Fruit fly (Drosophila melanogaster) whole organism, embryonic: Measurements from ENCODE around the gene CG11741.

Source experiments
- Antp ChIP-seq: fragments of 200-800 bp; sonication (Bioruptor generic); optimal IDR thresholded peaks from 3 replicates; lab custom pipeline; 2016; ENCODE audit warnings: missing biosample characterization, missing genetic modification characterization
- C15 ChIP-seq: fragments of 200-800 bp; sonication (Bioruptor generic); IDR thresholded peaks from 3 replicates; pipeline ENCODE4 v1.3.6; 2022; ENCODE audit warnings: missing biosample characterization, missing genetic modification characterization
- CG10147 ChIP-seq: fragments of 200-800 bp; sonication (Bioruptor generic); optimal IDR thresholded peaks from 2 replicates; lab custom pipeline; 2019; ENCODE audit warnings: missing biosample characterization, mild to moderate bottlenecking, missing genetic modification characterization, moderate library complexity
- CG10321 ChIP-seq: fragments of 200-800 bp; sonication (Bioruptor generic); IDR thresholded peaks from 2 replicates; pipeline ENCODE4 v1.3.6; 2022; ENCODE audit warnings: missing biosample characterization, missing genetic modification characterization
- CG10543 ChIP-seq: fragments of 200-800 bp; sonication (Bioruptor generic); optimal IDR thresholded peaks from 3 replicates; lab custom pipeline; 2017; ENCODE audit warnings: missing biosample characterization, mild to moderate bottlenecking, missing genetic modification characterization, moderate library complexity
- CG12071 ChIP-seq: fragments of 200-800 bp; sonication (Bioruptor generic); optimal IDR thresholded peaks from 3 replicates; lab custom pipeline; 2018; ENCODE audit warnings: missing biosample characterization, mild to moderate bottlenecking, missing genetic modification characterization
- CG13424 ChIP-seq: fragments of 200-800 bp; sonication (Bioruptor generic); optimal IDR thresholded peaks from 2 replicates; lab custom pipeline; 2019; ENCODE audit warnings: missing biosample characterization, mild to moderate bottlenecking, missing genetic modification characterization, moderate library complexity
- CG14860 ChIP-seq: fragments of 200-800 bp; sonication (Bioruptor generic); IDR thresholded peaks from 3 replicates; pipeline ENCODE4 v1.3.6; 2022; ENCODE audit warnings: missing biosample characterization, missing genetic modification characterization; ENCODE audit not compliant: partially characterized antibody
- CG15514 ChIP-seq: fragments of 200-800 bp; sonication (Bioruptor generic); optimal IDR thresholded peaks from 3 replicates; lab custom pipeline; 2017; ENCODE audit warnings: missing biosample characterization, missing genetic modification characterization, mild to moderate bottlenecking, moderate library complexity, missing genetic modification reagents
- CG17802 ChIP-seq: fragments of 200-800 bp; sonication (Bioruptor generic); optimal IDR thresholded peaks from 2 replicates; lab custom pipeline; 2018; ENCODE audit warnings: missing biosample characterization, mild to moderate bottlenecking, missing genetic modification characterization, moderate library complexity
- CG17829 ChIP-seq: fragments of 200-800 bp; optimal IDR thresholded peaks from 2 replicates; lab custom pipeline; 2019; ENCODE audit warnings: missing biosample characterization, mild to moderate bottlenecking, missing genetic modification characterization, moderate library complexity
- CG18619 ChIP-seq: fragments of 200-800 bp; sonication (Bioruptor generic); optimal IDR thresholded peaks from 3 replicates; lab custom pipeline; 2017; ENCODE audit warnings: missing biosample characterization, mild to moderate bottlenecking, missing genetic modification characterization
- CG2116 ChIP-seq: fragments of 200-800 bp; sonication (Bioruptor generic); optimal IDR thresholded peaks from 3 replicates; lab custom pipeline; 2018; ENCODE audit warnings: missing biosample characterization, mild to moderate bottlenecking, missing genetic modification characterization
- CG3163 ChIP-seq: fragments of 200-800 bp; sonication (Bioruptor generic); optimal IDR thresholded peaks from 3 replicates; lab custom pipeline; 2016; ENCODE audit warnings: missing biosample characterization, missing genetic modification characterization
- CG34422 ChIP-seq: fragments of 200-800 bp; sonication (Bioruptor generic); IDR thresholded peaks from 3 replicates; pipeline ENCODE4 v1.3.6; 2022; ENCODE audit warnings: missing biosample characterization, missing genetic modification characterization
- CG4360 ChIP-seq: fragments of 200-800 bp; sonication (Bioruptor generic); IDR thresholded peaks from 2 replicates; pipeline ENCODE4 v1.3.6; 2022; ENCODE audit warnings: missing biosample characterization, missing genetic modification characterization
- CG7786 ChIP-seq: fragments of 200-800 bp; sonication (Bioruptor generic); optimal IDR thresholded peaks from 2 replicates; lab custom pipeline; 2016; ENCODE audit warnings: missing biosample characterization, missing genetic modification characterization
- CG8089 ChIP-seq: fragments of 200-800 bp; sonication (Bioruptor generic); optimal IDR thresholded peaks from 3 replicates; lab custom pipeline; 2016; ENCODE audit warnings: missing biosample characterization, missing genetic modification characterization
- CG9817 ChIP-seq: fragments of 200-800 bp; sonication (Bioruptor generic); optimal IDR thresholded peaks from 2 replicates; lab custom pipeline; 2018; ENCODE audit warnings: missing biosample characterization, mild to moderate bottlenecking, missing genetic modification characterization, moderate library complexity
- D19A ChIP-seq: fragments of 200-800 bp; optimal IDR thresholded peaks from 3 replicates; lab custom pipeline; 2019; ENCODE audit warnings: missing biosample characterization, mild to moderate bottlenecking, missing genetic modification characterization, moderate library complexity
- Drgx ChIP-seq: fragments of 200-800 bp; sonication (Bioruptor generic); IDR thresholded peaks from 2 replicates; pipeline ENCODE4 v1.3.6; 2022; ENCODE audit warnings: missing biosample characterization, missing genetic modification characterization
- GATAe ChIP-seq: fragments of 200-800 bp; sonication (Bioruptor generic); conservative IDR thresholded peaks from 2 replicates; pipeline ENCODE4 v1.3.6; 2022; ENCODE audit warnings: missing biosample characterization, missing genetic modification characterization
- Hr78 ChIP-seq, 2 experiments: fragments of 200-800 bp in 1 of 2; fragments of >200 bp in 1 of 2; sonication (Bioruptor generic) in 1 of 2; optimal IDR thresholded peaks; 2 replicates each; lab custom pipeline; 2017 to 2019; ENCODE audit warnings: missing biosample characterization in 2 of 2, missing genetic modification characterization in 2 of 2, mild to moderate bottlenecking in 1 of 2, moderate library complexity in 1 of 2
- Jarid2 ChIP-seq: fragments of 200-800 bp; sonication (Bioruptor generic); optimal IDR thresholded peaks from 3 replicates; lab custom pipeline; 2017; ENCODE audit warnings: mild to moderate bottlenecking, missing biosample characterization, missing genetic modification reagents, missing genetic modification characterization
- Mrtf ChIP-seq: fragments of 200-800 bp; sonication (Bioruptor generic); IDR thresholded peaks from 3 replicates; pipeline ENCODE4 v1.3.6; 2022; ENCODE audit warnings: missing biosample characterization, missing genetic modification characterization
- Nf-YA ChIP-seq: fragments of 200-800 bp; sonication (Bioruptor generic); IDR thresholded peaks from 2 replicates; pipeline ENCODE4 v1.3.6; 2022; ENCODE audit warnings: missing biosample characterization, missing genetic modification characterization
- Nf-YC ChIP-seq: fragments of 200-800 bp; optimal IDR thresholded peaks from 3 replicates; lab custom pipeline; 2019; ENCODE audit warnings: missing biosample characterization, mild to moderate bottlenecking, missing genetic modification characterization, moderate library complexity
- Optix ChIP-seq: fragments of 200-800 bp; sonication (Bioruptor generic); IDR thresholded peaks from 3 replicates; pipeline ENCODE4 v1.3.6; 2022; ENCODE audit warnings: missing biosample characterization, missing genetic modification characterization
- Rfx ChIP-seq: fragments of 200-800 bp; sonication (Bioruptor generic); IDR thresholded peaks from 2 replicates; pipeline ENCODE4 v1.3.6; 2022; ENCODE audit warnings: missing biosample characterization, missing genetic modification characterization
- ase ChIP-seq: fragments of 200-800 bp; sonication (Bioruptor generic); IDR thresholded peaks from 3 replicates; pipeline ENCODE4 v1.3.6; 2022; ENCODE audit warnings: missing biosample characterization, missing genetic modification characterization
- br ChIP-seq: fragments of >200 bp; optimal IDR thresholded peaks from 2 replicates; lab custom pipeline; 2017
- croc ChIP-seq: fragments of 200-800 bp; sonication (Bioruptor generic); conservative IDR thresholded peaks from 3 replicates; pipeline ENCODE4 v1.3.6; 2022; ENCODE audit warnings: missing biosample characterization, missing genetic modification characterization
- dimm ChIP-seq: fragments of 200-800 bp; sonication (Bioruptor generic); IDR thresholded peaks from 2 replicates; pipeline ENCODE4 v1.3.6; 2022; ENCODE audit warnings: missing biosample characterization, missing genetic modification characterization
- dpn ChIP-seq, 2 experiments: fragments of 200-800 bp; sonication (Bioruptor generic); optimal IDR thresholded peaks; 3 replicates each; lab custom pipeline; 2016; ENCODE audit warnings: missing biosample characterization in 2 of 2, missing genetic modification characterization in 2 of 2
- en ChIP-seq: fragments of 200-800 bp; sonication (Bioruptor generic); optimal IDR thresholded peaks from 2 replicates; lab custom pipeline; 2016; ENCODE audit warnings: missing biosample characterization, missing genetic modification characterization
- esg ChIP-seq: fragments of 200-800 bp; sonication (Bioruptor generic); conservative IDR thresholded peaks from 2 replicates; pipeline ENCODE4 v1.3.6; 2022; ENCODE audit warnings: missing biosample characterization, missing genetic modification characterization
- gcm ChIP-seq: fragments of 200-800 bp; sonication (Bioruptor generic); optimal IDR thresholded peaks from 2 replicates; lab custom pipeline; 2019; ENCODE audit warnings: missing biosample characterization, mild to moderate bottlenecking, missing genetic modification characterization, moderate library complexity
- grn ChIP-seq: fragments of 200-800 bp; sonication (Bioruptor generic); optimal IDR thresholded peaks from 3 replicates; lab custom pipeline; 2017; ENCODE audit warnings: missing biosample characterization, missing genetic modification characterization
- mirr ChIP-seq: fragments of 200-800 bp; sonication (Bioruptor generic); optimal IDR thresholded peaks from 3 replicates; lab custom pipeline; 2018; ENCODE audit warnings: missing biosample characterization, mild to moderate bottlenecking, missing genetic modification characterization
- mld ChIP-seq: fragments of 200-800 bp; sonication (Bioruptor generic); IDR thresholded peaks from 3 replicates; pipeline ENCODE4 v1.3.6; 2022; ENCODE audit warnings: missing biosample characterization, missing genetic modification characterization; ENCODE audit not compliant: partially characterized antibody
- oc ChIP-seq: fragments of 200-800 bp; sonication (Bioruptor generic); optimal IDR thresholded peaks from 2 replicates; lab custom pipeline; 2018; ENCODE audit warnings: missing biosample characterization, mild to moderate bottlenecking, missing genetic modification characterization, moderate library complexity
- onecut ChIP-seq: fragments of 200-800 bp; sonication (Bioruptor generic); IDR thresholded peaks from 2 replicates; pipeline ENCODE4 v1.3.6; 2022; ENCODE audit warnings: missing biosample characterization, missing genetic modification characterization
- otp ChIP-seq: fragments of 200-800 bp; sonication (Bioruptor generic); IDR thresholded peaks from 3 replicates; pipeline ENCODE4, ENCODE4 v1.3.6; 2022; ENCODE audit warnings: missing biosample characterization, missing genetic modification characterization
- phol ChIP-seq: fragments of 200-800 bp; sonication (Bioruptor generic); optimal IDR thresholded peaks from 3 replicates; lab custom pipeline; 2018; ENCODE audit warnings: missing biosample characterization, mild to moderate bottlenecking, missing genetic modification characterization, moderate library complexity
- pzg ChIP-seq: fragments of 200-800 bp; sonication (Bioruptor generic); optimal IDR thresholded peaks from 3 replicates; lab custom pipeline; 2018; ENCODE audit warnings: missing biosample characterization, mild to moderate bottlenecking, missing genetic modification characterization, moderate library complexity
- sd ChIP-seq: fragments of 200-800 bp; sonication (Bioruptor generic); optimal IDR thresholded peaks from 3 replicates; lab custom pipeline; 2018; ENCODE audit warnings: missing biosample characterization, mild to moderate bottlenecking, missing genetic modification characterization, moderate library complexity
- sob ChIP-seq: fragments of 200-800 bp; sonication (Bioruptor generic); IDR thresholded peaks from 2 replicates; pipeline ENCODE4 v1.3.6; 2022; ENCODE audit warnings: missing biosample characterization, missing genetic modification characterization
- tap ChIP-seq: fragments of 200-800 bp; optimal IDR thresholded peaks from 3 replicates; lab custom pipeline; 2019; ENCODE audit warnings: missing biosample characterization, mild to moderate bottlenecking, missing genetic modification characterization, moderate library complexity
- trem ChIP-seq: fragments of 200-800 bp; optimal IDR thresholded peaks from 3 replicates; lab custom pipeline; 2019; ENCODE audit warnings: missing biosample characterization, mild to moderate bottlenecking, missing genetic modification characterization, moderate library complexity
- tx ChIP-seq: fragments of 200-800 bp; sonication (Bioruptor generic); optimal IDR thresholded peaks from 2 replicates; lab custom pipeline; 2016; ENCODE audit warnings: missing biosample characterization, missing genetic modification characterization
- yki ChIP-seq: fragments of >200 bp; optimal IDR thresholded peaks from 3 replicates; lab custom pipeline; 2018

CG11741 gene

DNA sequence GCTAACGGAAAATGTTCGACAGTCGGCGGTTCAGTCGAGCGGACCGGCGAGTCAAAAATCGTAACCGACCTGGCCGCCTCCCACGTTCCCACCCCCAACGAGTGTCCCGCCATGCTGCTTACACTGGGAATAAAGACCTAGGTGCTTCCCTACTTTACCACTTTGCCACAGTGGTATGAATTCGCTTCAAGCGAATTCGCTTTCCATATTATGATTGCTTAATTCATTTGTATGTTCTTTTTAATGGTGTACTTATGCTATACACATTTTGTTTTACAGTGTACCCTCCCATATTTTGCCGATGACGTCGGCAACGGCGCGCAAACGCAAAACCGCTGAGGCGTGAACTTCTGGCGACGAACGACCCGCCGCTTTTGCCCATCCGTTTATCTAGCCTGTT is 45.8 kb downstream of the CG11741 start (continued):
- TF ChIP-seq CG2116 (no peak), CG8089 (GFP tag; lab: Kevin White, UChicago) (peak; percentile 7), Mrtf (peak; percentile 58; the same call in 1 of the 3 replicates), mld (GFP tag; lab: Robert Waterston, UW) (no peak), CG4360 (GFP tag; lab: Robert Waterston, UW) (no peak), CG14860 (GFP tag; lab: Robert Waterston, UW) (no peak), trem (tag; lab: Kevin White, UChicago) (no peak), otp (GFP tag; lab: Robert Waterston, UW) (peak; percentile 61; the same call in 1 of the 3 replicates), CG12071 (peak; percentile 80), en (GFP tag; lab: Kevin White, UChicago) (no peak), mirr (peak; percentile 23), Drgx (GFP tag; lab: Robert Waterston, UW) (peak; percentile 49), yki (no peak), CG3163 (GFP tag; lab: Kevin White, UChicago) (no peak), CG18619 (GFP tag; lab: Kevin White, UChicago) (peak; percentile 57), CG13424 (tag; lab: Kevin White, UChicago) (peak; percentile 76), Nf-YC (tag; lab: Kevin White, UChicago) (no peak), CG10543 (GFP tag; lab: Kevin White, UChicago) (peak; percentile 38), oc (tag; lab: Kevin White, UChicago) (peak; percentile 35), GATAe (GFP tag; lab: Robert Waterston, UW) (no peak), esg (GFP tag; lab: Robert Waterston, UW) (peak; percentile 78), Antp (GFP tag; lab: Kevin White, UChicago) (peak; percentile 76), CG15514 (GFP tag; lab: Kevin White, UChicago) (peak; percentile 56), onecut (GFP tag; lab: Robert Waterston, UW) (peak; percentile 79), D19A (peak; percentile 69), C15 (GFP tag; lab: Robert Waterston, UW) (no peak), grn (GFP tag; lab: Kevin White, UChicago) (no peak), CG17802 (tag; lab: Kevin White, UChicago) (peak; percentile 52), Nf-YA (GFP tag; lab: Robert Waterston, UW) (0 out of 2 replicates have a peak, but pooled peaks have one; percentile 18), CG17829 (tag; lab: Kevin White, UChicago) (no peak), CG10321 (GFP tag; lab: Robert Waterston, UW) (no peak), CG7786 (GFP tag; lab: Kevin White, UChicago) (peak; percentile 68), Jarid2 (GFP tag; lab: Kevin White, UChicago) (peak; percentile 8), sob (GFP tag; lab: Robert Waterston, UW) (peak; percentile 58), ase (GFP tag; lab: Robert Waterston, UW) (0 out of 3 replicates have a peak, but pooled peaks have one; percentile 52), CG9817 (tag; lab: Kevin White, UChicago) (peak; percentile 58), dpn (GFP tag; optimal IDR thresholded peaks at IDR 0.05; lab: Kevin White, UChicago) (peak in 1 of 2 experiments; percentile 59), croc (peak; percentile 54; the same call in 2 of the 3 replicates), Rfx (GFP tag; lab: Robert Waterston, UW) (peak; percentile 87), pzg (no peak), tx (peak; percentile 42), phol (tag; lab: Kevin White, UChicago) (peak; percentile 69), sd (tag; lab: Kevin White, UChicago) (peak; percentile 62), tap (peak; percentile 70), CG10147 (GFP tag; lab: Kevin White, UChicago) (peak; percentile 67), CG34422 (GFP tag; lab: Robert Waterston, UW) (peak; percentile 76; the same call in 2 of the 3 replicates), br (lab: Kevin White, UChicago) (no peak), Optix (GFP tag; lab: Robert Waterston, UW) (peak; percentile 64; the same call in 2 of the 3 replicates), gcm (GFP tag; lab: Kevin White, UChicago) (peak; percentile 40), dimm (GFP tag; lab: Robert Waterston, UW) (no peak; the same call in 1 of the 2 replicates), Hr78 (GFP tag; optimal IDR thresholded peaks at IDR 0.05; lab: Kevin White, UChicago) (no peak)
